Fruit fly (Drosophila melanogaster) whole organism, embryonic: Measurements from ENCODE around the gene CG12661.

Experiments
- ATbp ChIP-seq: fragments of 200-800 bp; sonication (Bioruptor generic); optimal IDR thresholded peaks from 2 replicates; lab custom pipeline; 2017; ENCODE audit warnings: missing biosample characterization, mild to moderate bottlenecking, missing genetic modification characterization, missing genetic modification reagents
- Atf6 ChIP-seq: fragments of 200-800 bp; sonication (Bioruptor generic); IDR thresholded peaks from 2 replicates; pipeline ENCODE4 v1.3.6; 2022; ENCODE audit warnings: missing biosample characterization, missing genetic modification characterization
- BEAF-32 ChIP-seq: fragments of 200-800 bp; sonication (Bioruptor generic); optimal IDR thresholded peaks from 3 replicates; lab custom pipeline; 2017; ENCODE audit warnings: missing biosample characterization, missing genetic modification characterization, mild to moderate bottlenecking, moderate library complexity, missing genetic modification reagents
- CG10267 ChIP-seq: fragments of 200-800 bp; sonication (Bioruptor generic); optimal IDR thresholded peaks from 2 replicates; lab custom pipeline; 2018; ENCODE audit warnings: missing biosample characterization, mild to moderate bottlenecking, missing genetic modification characterization, moderate library complexity
- CG11696 ChIP-seq: fragments of 200-800 bp; sonication (Bioruptor generic); IDR thresholded peaks from 2 replicates; pipeline ENCODE4 v1.3.6; 2022; ENCODE audit warnings: missing biosample characterization, missing genetic modification characterization
- CG12155 ChIP-seq: fragments of 200-800 bp; sonication (Bioruptor generic); optimal IDR thresholded peaks from 3 replicates; lab custom pipeline; 2016; ENCODE audit warnings: missing biosample characterization, missing genetic modification characterization
- CG12299 ChIP-seq: fragments of 200-800 bp; sonication (Bioruptor generic); optimal IDR thresholded peaks from 2 replicates; lab custom pipeline; 2018; ENCODE audit warnings: missing biosample characterization, mild to moderate bottlenecking, missing genetic modification characterization
- CG13123 ChIP-seq: fragments of 200-800 bp; sonication (Bioruptor generic); optimal IDR thresholded peaks from 2 replicates; lab custom pipeline; 2016; ENCODE audit warnings: missing biosample characterization, missing genetic modification characterization
- CG13287 ChIP-seq: fragments of 200-800 bp; sonication (Bioruptor generic); IDR thresholded peaks from 2 replicates; pipeline ENCODE4 v1.3.6; 2022; ENCODE audit warnings: missing biosample characterization, missing genetic modification characterization; ENCODE audit not compliant: partially characterized antibody
- CG15073 ChIP-seq: fragments of 200-800 bp; sonication (Bioruptor generic); optimal IDR thresholded peaks from 2 replicates; lab custom pipeline; 2016; ENCODE audit warnings: missing biosample characterization, missing genetic modification characterization
- CG16779 ChIP-seq: fragments of 200-800 bp; sonication (Bioruptor generic); IDR thresholded peaks from 2 replicates; pipeline ENCODE4 v1.3.6; 2022; ENCODE audit warnings: missing biosample characterization, missing genetic modification characterization
- CG17359 ChIP-seq: fragments of 200-800 bp; sonication (Bioruptor generic); optimal IDR thresholded peaks from 3 replicates; lab custom pipeline; 2018; ENCODE audit warnings: missing biosample characterization, mild to moderate bottlenecking, missing genetic modification characterization, moderate library complexity
- CG17385 ChIP-seq: fragments of 200-800 bp; sonication (Bioruptor generic); optimal IDR thresholded peaks from 3 replicates; lab custom pipeline; 2018; ENCODE audit warnings: missing biosample characterization, mild to moderate bottlenecking, missing genetic modification characterization
- CG17802 ChIP-seq: fragments of 200-800 bp; sonication (Bioruptor generic); optimal IDR thresholded peaks from 2 replicates; lab custom pipeline; 2018; ENCODE audit warnings: missing biosample characterization, mild to moderate bottlenecking, missing genetic modification characterization, moderate library complexity
- CG1832 ChIP-seq: fragments of 200-800 bp; sonication (Bioruptor generic); optimal IDR thresholded peaks from 2 replicates; lab custom pipeline; 2017; ENCODE audit warnings: missing biosample characterization, mild to moderate bottlenecking, missing genetic modification characterization, inconsistent platforms
- CG18599 ChIP-seq: fragments of 200-800 bp; sonication (Bioruptor generic); optimal IDR thresholded peaks from 3 replicates; lab custom pipeline; 2017; ENCODE audit warnings: missing biosample characterization, missing genetic modification characterization, mild to moderate bottlenecking, moderate library complexity, missing genetic modification reagents
- CG43689 ChIP-seq: fragments of 200-800 bp; sonication (Bioruptor generic); IDR thresholded peaks from 2 replicates; pipeline ENCODE4 v1.3.6; 2022; ENCODE audit warnings: missing biosample characterization, missing genetic modification characterization
- CG4617 ChIP-seq: fragments of 200-800 bp; sonication (Bioruptor generic); optimal IDR thresholded peaks from 3 replicates; lab custom pipeline; 2016; ENCODE audit warnings: missing biosample characterization, missing genetic modification characterization, borderline replicate concordance
- CG5180 ChIP-seq: fragments of 200-800 bp; sonication (Bioruptor generic); optimal IDR thresholded peaks from 3 replicates; lab custom pipeline; 2017; ENCODE audit warnings: missing biosample characterization, missing genetic modification characterization, mild to moderate bottlenecking, moderate library complexity, missing genetic modification reagents
- CG9215 ChIP-seq: fragments of 200-800 bp; sonication (Bioruptor generic); IDR thresholded peaks from 2 replicates; pipeline ENCODE4 v1.3.6; 2022; ENCODE audit warnings: missing biosample characterization, missing genetic modification characterization
- Dad ChIP-seq: fragments of 200-800 bp; sonication (Bioruptor generic); optimal IDR thresholded peaks from 3 replicates; lab custom pipeline; 2016; ENCODE audit warnings: missing biosample characterization, missing genetic modification characterization
- Deaf1 ChIP-seq: fragments of 200-800 bp; optimal IDR thresholded peaks from 3 replicates; lab custom pipeline; 2019; ENCODE audit warnings: missing biosample characterization, mild to moderate bottlenecking, missing genetic modification characterization, moderate library complexity
- HLH4C ChIP-seq: fragments of 200-800 bp; sonication (Bioruptor generic); IDR thresholded peaks from 3 replicates; pipeline ENCODE4 v1.3.6; 2022; ENCODE audit warnings: missing biosample characterization, missing genetic modification characterization; ENCODE audit not compliant: partially characterized antibody
- HLH54F ChIP-seq: fragments of 200-800 bp; sonication (Bioruptor generic); optimal IDR thresholded peaks from 3 replicates; lab custom pipeline; 2016; ENCODE audit warnings: missing biosample characterization, missing genetic modification characterization
- Hand ChIP-seq: fragments of 200-800 bp; sonication (Bioruptor generic); optimal IDR thresholded peaks from 2 replicates; lab custom pipeline; 2017; ENCODE audit warnings: mild to moderate bottlenecking, missing biosample characterization, missing genetic modification reagents, missing genetic modification characterization
- HmgZ ChIP-seq: fragments of 200-800 bp; sonication (Bioruptor generic); optimal IDR thresholded peaks from 2 replicates; lab custom pipeline; 2018; ENCODE audit warnings: missing biosample characterization, mild to moderate bottlenecking, missing genetic modification characterization
- Hmx ChIP-seq: fragments of 200-800 bp; sonication (Bioruptor generic); optimal IDR thresholded peaks from 2 replicates; lab custom pipeline; 2016; ENCODE audit warnings: missing biosample characterization, missing genetic modification characterization
- Hsf ChIP-seq: fragments of 200-800 bp; sonication (Bioruptor generic); optimal IDR thresholded peaks from 3 replicates; lab custom pipeline; 2016; ENCODE audit warnings: missing biosample characterization, missing genetic modification characterization
- MBD-R2 ChIP-seq: fragments of 200-800 bp; sonication (Bioruptor generic); IDR thresholded peaks from 2 replicates; pipeline ENCODE4 v1.3.6; 2022; ENCODE audit warnings: missing biosample characterization, missing genetic modification characterization
- Max ChIP-seq: fragments of 200-800 bp; sonication (Bioruptor generic); optimal IDR thresholded peaks from 2 replicates; lab custom pipeline; 2016; ENCODE audit warnings: missing biosample characterization, mild to moderate bottlenecking, missing genetic modification characterization
- Med ChIP-seq: fragments of 200-800 bp; sonication (Bioruptor generic); peaks from one replicate; lab custom pipeline; 2016; ENCODE audit warnings: missing biosample characterization, missing genetic modification characterization, mild to moderate bottlenecking, inconsistent platforms, moderate library complexity
- Myb ChIP-seq: fragments of 200-800 bp; sonication (Bioruptor generic); optimal IDR thresholded peaks from 2 replicates; lab custom pipeline; 2016; ENCODE audit warnings: missing biosample characterization, missing genetic modification characterization
- Nf-YB ChIP-seq: fragments of 200-800 bp; sonication (Bioruptor generic); optimal IDR thresholded peaks from 3 replicates; lab custom pipeline; 2019; ENCODE audit warnings: missing biosample characterization, mild to moderate bottlenecking, missing genetic modification characterization, moderate library complexity
- Rx ChIP-seq: fragments of 200-800 bp; sonication (Bioruptor generic); IDR thresholded peaks from 2 replicates; pipeline ENCODE4 v1.3.6; 2022; ENCODE audit warnings: missing biosample characterization, missing genetic modification characterization
- chinmo ChIP-seq: fragments of 200-800 bp; sonication (Bioruptor generic); IDR thresholded peaks from 4 replicates; pipeline ENCODE4 v1.3.6; 2022; ENCODE audit warnings: missing biosample characterization, missing genetic modification characterization; ENCODE audit not compliant: partially characterized antibody
- ham ChIP-seq: fragments of 200-800 bp; sonication (Bioruptor generic); IDR thresholded peaks from 2 replicates; pipeline ENCODE4 v1.3.6; 2022; ENCODE audit warnings: missing biosample characterization, missing genetic modification characterization
- jing ChIP-seq: fragments of 200-800 bp; sonication (Bioruptor generic); optimal IDR thresholded peaks from 2 replicates; lab custom pipeline; 2018; ENCODE audit warnings: missing biosample characterization, mild to moderate bottlenecking, missing genetic modification characterization
- p53 ChIP-seq: fragments of 200-800 bp; sonication (Bioruptor generic); optimal IDR thresholded peaks from 2 replicates; lab custom pipeline; 2016; ENCODE audit warnings: missing biosample characterization, missing genetic modification characterization
- prd ChIP-seq, 3 experiments: fragments of >200 bp in 2 of 3; fragments of 200-800 bp in 1 of 3; sonication (Bioruptor generic) in 1 of 3; optimal IDR thresholded peaks in 2 of 3; IDR thresholded peaks in 1 of 3; 2 replicates in 2 of 3; 3 replicates in 1 of 3; pipeline versions ENCODE4 v1.3.6 to Lab custom; 2017 to 2022; ENCODE audit warnings: missing biosample characterization in 1 of 3, missing genetic modification characterization in 1 of 3
- pum ChIP-seq: fragments of 200-800 bp; sonication (Bioruptor generic); optimal IDR thresholded peaks from 2 replicates; lab custom pipeline; 2016; ENCODE audit warnings: missing biosample characterization, missing genetic modification characterization
- sr ChIP-seq: fragments of 200-800 bp; sonication (Bioruptor generic); IDR thresholded peaks from 3 replicates; pipeline ENCODE4 v1.3.6; 2022; ENCODE audit warnings: missing biosample characterization, missing genetic modification characterization
- ssp ChIP-seq: fragments of 200-800 bp; sonication (Bioruptor generic); IDR thresholded peaks from 2 replicates; pipeline ENCODE4 v1.3.6; 2022; ENCODE audit warnings: missing biosample characterization, missing genetic modification characterization
- tap ChIP-seq: fragments of 200-800 bp; optimal IDR thresholded peaks from 3 replicates; lab custom pipeline; 2019; ENCODE audit warnings: missing biosample characterization, mild to moderate bottlenecking, missing genetic modification characterization, moderate library complexity

Gene CG12661

DNA sequence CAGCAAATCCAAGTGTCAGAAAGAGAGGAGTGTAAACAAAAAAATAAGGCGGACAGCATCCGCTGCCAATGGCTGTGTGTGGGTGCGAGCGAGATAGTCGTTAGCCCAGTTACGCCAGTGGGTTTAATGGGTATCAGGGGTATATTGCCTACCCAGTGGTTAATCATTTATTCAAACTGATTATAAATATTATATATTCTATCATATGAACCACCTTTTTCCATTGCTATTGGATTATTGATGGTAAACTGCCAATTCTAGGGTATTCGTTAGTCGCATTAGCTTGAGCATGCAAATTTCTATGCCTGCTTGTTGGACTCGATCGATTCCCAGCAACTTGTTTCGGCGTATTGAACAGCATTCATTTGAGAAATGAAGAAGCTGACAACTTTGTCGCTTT, 27.4 kb downstream of the CG12661 start (continued):
- TF ChIP-seq Myb (GFP tag; lab: Kevin White, UChicago) (peak; percentile 31), MBD-R2 (GFP tag; lab: Robert Waterston, UW) (peak; percentile 90), CG5180 (GFP tag; lab: Kevin White, UChicago) (peak; percentile 85), ham (GFP tag; lab: Robert Waterston, UW) (peak; percentile 79), CG12299 (tag; lab: Kevin White, UChicago) (peak; percentile 84), CG15073 (peak; percentile 61), CG10267 (peak; percentile 85), chinmo (0 out of 4 replicates have a peak, but pooled peaks have one; percentile 44), Hsf (GFP tag; lab: Kevin White, UChicago) (peak; percentile 87), CG17802 (peak; percentile 74), CG11696 (GFP tag; lab: Robert Waterston, UW) (peak; percentile 80), HLH4C (GFP tag; lab: Robert Waterston, UW) (no peak), jing (GFP tag; lab: Kevin White, UChicago) (peak; percentile 93)

dm6 chrX:8895413-8895812, 28.1 kb downstream of the CG12661 start:
- TF ChIP-seq BEAF-32 (GFP tag; lab: Kevin White, UChicago) (peak; percentile 4), Deaf1 (tag; lab: Kevin White, UChicago) (no peak), tap (tag; lab: Kevin White, UChicago) (peak; percentile 3), HLH54F (GFP tag; lab: Kevin White, UChicago) (no peak)

dm6 chrX:8895018-8895392, 28.5 kb downstream of the CG12661 start:
- TF ChIP-seq CG13123 (GFP tag; lab: Kevin White, UChicago) (no peak), CG18599 (GFP tag; lab: Kevin White, UChicago) (no peak), Med (GFP tag; lab: Kevin White, UChicago) (peak; percentile 22)

dm6 chrX:8894315-8895017, 29.0 kb downstream of the CG12661 start:
- TF ChIP-seq CG4617 (peak; percentile 31), prd (optimal IDR thresholded peaks at IDR 0.05; lab: Kevin White, UChicago) (no peak), prd (GFP tag; IDR thresholded peaks at IDR 0.05; lab: Robert Waterston, UW) (peak; percentile 76; the same call in 2 of the 3 replicates), ATbp (GFP tag; lab: Kevin White, UChicago) (peak; percentile 88), CG17385 (GFP tag; lab: Kevin White, UChicago) (peak; percentile 76), CG13287 (GFP tag; lab: Robert Waterston, UW) (no peak), Hsf (GFP tag; lab: Kevin White, UChicago) (peak; percentile 77), CG16779 (GFP tag; lab: Robert Waterston, UW) (peak; percentile 64; the same call in 1 of the 2 replicates), CG17359 (tag; lab: Kevin White, UChicago) (peak; percentile 92), CG12299 (tag; lab: Kevin White, UChicago) (peak; percentile 11), HmgZ (tag; lab: Kevin White, UChicago) (peak; percentile 51), CG12155 (GFP tag; lab: Kevin White, UChicago) (peak; percentile 67), sr (GFP tag; lab: Robert Waterston, UW) (0 out of 3 replicates have a peak, but pooled peaks have one; percentile 38), p53 (GFP tag; lab: Kevin White, UChicago) (no peak), Dad (GFP tag; lab: Kevin White, UChicago) (peak; percentile 47), Hmx (GFP tag; lab: Kevin White, UChicago) (peak; percentile 33), Rx (GFP tag; lab: Robert Waterston, UW) (peak; percentile 60; the same call in 1 of the 2 replicates), CG9215 (GFP tag; lab: Robert Waterston, UW) (0 out of 2 replicates have a peak, but pooled peaks have one; percentile 16), ssp (GFP tag; lab: Robert Waterston, UW) (peak; percentile 62), Hand (GFP tag; lab: Kevin White, UChicago) (peak; percentile 52), CG43689 (GFP tag; lab: Robert Waterston, UW) (no peak), CG1832 (GFP tag; lab: Kevin White, UChicago) (no peak), Nf-YB (peak; percentile 58), Max (GFP tag; lab: Kevin White, UChicago) (peak; percentile 65), Atf6 (peak; percentile 71), pum (GFP tag; lab: Kevin White, UChicago) (peak; percentile 60)
